Worm (Caenorhabditis elegans) whole organism, young adult: Measurements from ENCODE around the gene K12D12.4.

Experiments
- C06A6.2 ChIP-seq: fragments of 200-800 bp; sonication (Bioruptor generic); conservative IDR thresholded peaks from 2 replicates; pipeline ENCODE4 v1.3.6; 2022; ENCODE audit warnings: missing genetic modification characterization, missing compliant biosample characterization
- F10E7.11 ChIP-seq: sonication (generic microtip); optimal IDR thresholded peaks from 2 replicates; lab custom pipeline; 2017; ENCODE audit warnings: mild to moderate bottlenecking, missing genetic modification characterization, moderate library complexity, missing compliant biosample characterization
- F37B4.10 ChIP-seq: fragments of 200-800 bp; sonication (Bioruptor generic); IDR thresholded peaks from 2 replicates; pipeline ENCODE4 v1.3.6; 2022; ENCODE audit warnings: missing genetic modification characterization, missing compliant biosample characterization
- F39B2.1 ChIP-seq: fragments of 200-800 bp; sonication (Bioruptor generic); IDR thresholded peaks from 2 replicates; pipeline ENCODE4 v1.3.6; 2022; ENCODE audit warnings: missing genetic modification reagents, missing genetic modification characterization, missing compliant biosample characterization
- F52B5.7 ChIP-seq: sonication (generic microtip); optimal IDR thresholded peaks from 2 replicates; lab custom pipeline; 2016; ENCODE audit warnings: mild to moderate bottlenecking, missing genetic modification characterization, missing compliant biosample characterization
- F57A8.1 ChIP-seq: fragments of 200-800 bp; sonication (Bioruptor generic); optimal IDR thresholded peaks from 2 replicates; lab custom pipeline; 2018; ENCODE audit warnings: mild to moderate bottlenecking, missing genetic modification characterization, moderate library complexity, missing compliant biosample characterization
- K11D2.4 ChIP-seq: fragments of 200-800 bp; sonication (Bioruptor generic); IDR thresholded peaks from 2 replicates; pipeline ENCODE4 v1.3.6; 2022; ENCODE audit warnings: missing genetic modification reagents, missing genetic modification characterization, missing compliant biosample characterization
- K12H6.12 ChIP-seq: fragments of 200-800 bp; sonication (Bioruptor generic); optimal IDR thresholded peaks from 2 replicates; lab custom pipeline; 2018; ENCODE audit warnings: mild to moderate bottlenecking, missing genetic modification characterization, missing compliant biosample characterization
- Y53F4B.3 ChIP-seq: fragments of 200-800 bp; sonication (Bioruptor generic); IDR thresholded peaks from 2 replicates; pipeline ENCODE4 v1.3.6; 2022; ENCODE audit warnings: missing genetic modification reagents, missing genetic modification characterization, missing compliant biosample characterization
- Y53G8AR.9 ChIP-seq: fragments of 200-800 bp; sonication (Bioruptor generic); conservative IDR thresholded peaks from 2 replicates; pipeline ENCODE4 v1.3.6; 2022; ENCODE audit warnings: missing genetic modification reagents, missing genetic modification characterization, missing compliant biosample characterization
- Y56A3A.18 ChIP-seq: fragments of 200-800 bp; sonication (Bioruptor generic); IDR thresholded peaks from 2 replicates; pipeline ENCODE4 v1.3.6; 2022; ENCODE audit warnings: missing genetic modification reagents, missing genetic modification characterization, missing compliant biosample characterization
- Y67H2A.10 ChIP-seq: fragments of 200-800 bp; sonication (Bioruptor generic); conservative IDR thresholded peaks from 2 replicates; pipeline ENCODE4 v1.3.6; 2022; ENCODE audit warnings: missing genetic modification reagents, missing genetic modification characterization, missing compliant biosample characterization
- Y79H2A.3 ChIP-seq: fragments of 200-800 bp; sonication (Bioruptor generic); conservative IDR thresholded peaks from 2 replicates; pipeline ENCODE4 v1.3.6; 2022; ENCODE audit warnings: missing genetic modification reagents, missing genetic modification characterization, missing compliant biosample characterization
- Y95B8A.8 ChIP-seq: fragments of 200-800 bp; sonication (Bioruptor generic); IDR thresholded peaks from 2 replicates; pipeline ENCODE4 v1.3.6; 2022; ENCODE audit warnings: missing genetic modification reagents, missing genetic modification characterization, missing compliant biosample characterization
- aptf-2 ChIP-seq: fragments of 200-800 bp; sonication (Bioruptor generic); conservative IDR thresholded peaks from 2 replicates; pipeline ENCODE4 v1.3.6; 2022; ENCODE audit warnings: missing genetic modification reagents, missing genetic modification characterization, missing compliant biosample characterization
- athp-1 ChIP-seq: sonication (generic microtip); optimal IDR thresholded peaks from 2 replicates; lab custom pipeline; 2017; ENCODE audit warnings: mild to moderate bottlenecking, missing genetic modification characterization, missing compliant biosample characterization
- attf-3 ChIP-seq: fragments of 200-800 bp; sonication (Bioruptor generic); conservative IDR thresholded peaks from 2 replicates; pipeline ENCODE4 v1.3.6; 2022; ENCODE audit warnings: missing genetic modification reagents, missing genetic modification characterization, missing compliant biosample characterization
- attf-6 ChIP-seq: fragments of 200-800 bp; sonication (Bioruptor generic); IDR thresholded peaks from 2 replicates; pipeline ENCODE4 v1.3.6; 2022; ENCODE audit warnings: missing genetic modification reagents, missing genetic modification characterization, missing compliant biosample characterization
- ceh-27 ChIP-seq: fragments of 200-800 bp; sonication (Bioruptor generic); optimal IDR thresholded peaks from 2 replicates; lab custom pipeline; 2018; ENCODE audit warnings: mild to moderate bottlenecking, missing genetic modification characterization, moderate library complexity, missing compliant biosample characterization
- ceh-58 ChIP-seq: fragments of 200-800 bp; sonication (Bioruptor generic); IDR thresholded peaks from 2 replicates; pipeline ENCODE4 v1.3.6; 2022; ENCODE audit warnings: missing genetic modification characterization, missing compliant biosample characterization
- chd-7 ChIP-seq: sonication (generic microtip); optimal IDR thresholded peaks from 2 replicates; lab custom pipeline; 2016; ENCODE audit warnings: mild to moderate bottlenecking, missing genetic modification characterization, moderate library complexity, missing compliant biosample characterization
- efl-1 ChIP-seq: fragments of 150-350 bp; optimal IDR thresholded peaks from 2 replicates; lab custom pipeline; 2014; ENCODE audit warnings: missing biosample characterization, missing genetic modification reagents, missing genetic modification characterization
- egl-44 ChIP-seq: fragments of 200-800 bp; sonication (Bioruptor generic); IDR thresholded peaks from 2 replicates; pipeline ENCODE4 v1.3.6; 2022; ENCODE audit warnings: missing genetic modification reagents, missing genetic modification characterization, missing compliant biosample characterization
- ekl-4 ChIP-seq: fragments of 200-800 bp; sonication (Bioruptor generic); IDR thresholded peaks from 2 replicates; pipeline ENCODE4 v1.3.6; 2022; ENCODE audit warnings: missing genetic modification reagents, missing genetic modification characterization, missing compliant biosample characterization
- ets-4 ChIP-seq: fragments of 200-800 bp; sonication (Bioruptor generic); optimal IDR thresholded peaks from 2 replicates; lab custom pipeline; 2018; ENCODE audit warnings: mild to moderate bottlenecking, missing genetic modification characterization, missing compliant biosample characterization
- hlh-12 ChIP-seq: sonication (generic microtip); optimal IDR thresholded peaks from 2 replicates; lab custom pipeline; 2016; ENCODE audit warnings: missing genetic modification characterization, missing compliant biosample characterization
- hlh-26 ChIP-seq: fragments of 200-800 bp; sonication (Bioruptor generic); conservative IDR thresholded peaks from 2 replicates; pipeline ENCODE4 v1.3.6; 2022; ENCODE audit warnings: missing genetic modification reagents, missing genetic modification characterization, missing compliant biosample characterization
- hsf-1 ChIP-seq: fragments of 200-800 bp; sonication (Bioruptor generic); IDR thresholded peaks from 2 replicates; pipeline ENCODE4 v1.3.6; 2022; ENCODE audit warnings: missing genetic modification reagents, missing genetic modification characterization, missing compliant biosample characterization
- lsy-27 ChIP-seq: sonication (generic microtip); optimal IDR thresholded peaks from 2 replicates; lab custom pipeline; 2017; ENCODE audit warnings: missing genetic modification characterization, mild to moderate bottlenecking, missing compliant biosample characterization, antibody characterized with exemption, missing genotype, borderline replicate concordance; ENCODE audit not compliant: insufficient read depth
- madf-3 ChIP-seq: fragments of 200-800 bp; sonication (Bioruptor generic); IDR thresholded peaks from 2 replicates; pipeline ENCODE4 v1.3.6; 2022; ENCODE audit warnings: missing genetic modification reagents, missing genetic modification characterization, missing compliant biosample characterization
- madf-6 ChIP-seq: fragments of 200-800 bp; sonication (Bioruptor generic); IDR thresholded peaks from 2 replicates; pipeline ENCODE4 v1.3.6; 2022; ENCODE audit warnings: missing genetic modification reagents, missing genetic modification characterization, missing compliant biosample characterization
- mcd-1 ChIP-seq: fragments of 200-800 bp; sonication (Bioruptor generic); IDR thresholded peaks from 2 replicates; pipeline ENCODE4 v1.3.6; 2022; ENCODE audit warnings: missing genetic modification reagents, missing genetic modification characterization, missing compliant biosample characterization
- mel-28 ChIP-seq: sonication (generic microtip); optimal IDR thresholded peaks from 2 replicates; lab custom pipeline; 2016; ENCODE audit warnings: borderline replicate concordance, mild to moderate bottlenecking, missing genetic modification characterization, missing compliant biosample characterization
- mes-4 ChIP-seq: sonication (generic microtip); optimal IDR thresholded peaks from 2 replicates; lab custom pipeline; 2016; ENCODE audit warnings: missing genotype, missing genetic modification characterization, missing compliant biosample characterization
- mxl-1 ChIP-seq: sonication (generic microtip); optimal IDR thresholded peaks from 2 replicates; lab custom pipeline; 2016; ENCODE audit warnings: missing genetic modification characterization, missing compliant biosample characterization
- nfya-1 ChIP-seq: sonication (generic microtip); optimal IDR thresholded peaks from 2 replicates; lab custom pipeline; 2017; ENCODE audit warnings: antibody characterized with exemption, missing compliant biosample characterization, missing genetic modification characterization, borderline replicate concordance; ENCODE audit not compliant: insufficient read depth
- nfya-2 ChIP-seq: fragments of 200-800 bp; sonication (Bioruptor generic); IDR thresholded peaks from 2 replicates; pipeline ENCODE4 v1.3.6; 2022; ENCODE audit warnings: missing genetic modification reagents, missing genetic modification characterization, missing compliant biosample characterization
- nfyb-1 ChIP-seq: fragments of 200-800 bp; sonication (Bioruptor generic); IDR thresholded peaks from 2 replicates; pipeline ENCODE4 v1.3.6; 2022; ENCODE audit warnings: missing genetic modification reagents, missing genetic modification characterization, missing compliant biosample characterization
- nhr-179 ChIP-seq: sonication (generic microtip); optimal IDR thresholded peaks from 2 replicates; lab custom pipeline; 2016; ENCODE audit warnings: mild to moderate bottlenecking, missing genetic modification characterization, missing compliant biosample characterization
- nhr-80 ChIP-seq: sonication (generic microtip); optimal IDR thresholded peaks from 2 replicates; lab custom pipeline; 2016; ENCODE audit warnings: missing genetic modification characterization, missing compliant biosample characterization
- rec-8 ChIP-seq, 2 experiments: sonication (generic microtip); optimal IDR thresholded peaks; 2 replicates each; lab custom pipeline; 2016; ENCODE audit warnings: mild to moderate bottlenecking in 2 of 2, missing genetic modification characterization in 2 of 2, missing genetic modification reagents in 2 of 2, missing genotype in 2 of 2, missing biosample characterization in 1 of 2, missing compliant biosample characterization in 1 of 2, moderate library complexity in 1 of 2
- sdz-38 ChIP-seq: sonication (generic microtip); optimal IDR thresholded peaks from 2 replicates; lab custom pipeline; 2016; ENCODE audit warnings: missing genotype, missing genetic modification characterization, missing compliant biosample characterization
- snpc-1.1 ChIP-seq: sonication (generic microtip); optimal IDR thresholded peaks from 2 replicates; lab custom pipeline; 2017; ENCODE audit warnings: missing genetic modification characterization, mild to moderate bottlenecking, missing compliant biosample characterization, antibody characterized with exemption, moderate library complexity, missing genotype, missing genetic modification reagents; ENCODE audit not compliant: insufficient read depth
- snpc-3.4 ChIP-seq: sonication (generic microtip); optimal IDR thresholded peaks from 2 replicates; lab custom pipeline; 2017; ENCODE audit warnings: missing genetic modification characterization, mild to moderate bottlenecking, missing compliant biosample characterization, antibody characterized with exemption, moderate library complexity, missing genotype, missing genetic modification reagents
- somi-1 ChIP-seq: fragments of 200-800 bp; sonication (Bioruptor generic); optimal IDR thresholded peaks from 2 replicates; lab custom pipeline; 2018; ENCODE audit warnings: mild to moderate bottlenecking, missing genetic modification characterization, missing compliant biosample characterization
- tbx-9 ChIP-seq: sonication (generic microtip); optimal IDR thresholded peaks from 2 replicates; lab custom pipeline; 2016; ENCODE audit warnings: borderline replicate concordance, missing genetic modification characterization, inconsistent platforms, missing compliant biosample characterization
- unc-130 ChIP-seq: sonication (generic microtip); optimal IDR thresholded peaks from 2 replicates; lab custom pipeline; 2016; ENCODE audit warnings: missing genetic modification reagents, missing genetic modification characterization, missing compliant biosample characterization
- xnd-1 ChIP-seq: sonication (generic microtip); optimal IDR thresholded peaks from 2 replicates; lab custom pipeline; 2016; ENCODE audit warnings: missing genotype, missing genetic modification reagents, missing genetic modification characterization, missing compliant biosample characterization
- ztf-28 ChIP-seq: fragments of 200-800 bp; sonication (Bioruptor generic); IDR thresholded peaks from 2 replicates; pipeline ENCODE4 v1.3.6; 2022; ENCODE audit warnings: missing genetic modification reagents, missing genetic modification characterization, missing compliant biosample characterization

K12D12.4 gene

ce11 chrII:11860623-11861079 is 4.9 kb downstream of the K12D12.4 start, which contains the start of gene K12D12.5 (continued):
- no peak for TF ChIP-seq chd-7
- no peak for TF ChIP-seq F57A8.1 (GFP tag; lab: Kevin White, UChicago)
- TF ChIP-seq aptf-2 (GFP tag; lab: Robert Waterston, UW), result no peak
- TF ChIP-seq mcd-1 (GFP tag; lab: Robert Waterston, UW), result 0 out of 2 replicates have a peak, but pooled peaks have one; percentile 27
- TF ChIP-seq lsy-27 (tag; lab: Kevin White, UChicago), result no peak
- peak in 1 of 2 experiments; percentile 41 for TF ChIP-seq rec-8 (tag; optimal IDR thresholded peaks at IDR 0.05; lab: Kevin White, UChicago)
- TF ChIP-seq Y95B8A.8 (GFP tag; lab: Robert Waterston, UW), result no peak
- TF ChIP-seq C06A6.2 (GFP tag; lab: Robert Waterston, UW), result no peak
- no peak for TF ChIP-seq Y79H2A.3 (GFP tag; lab: Robert Waterston, UW)
- no peak for TF ChIP-seq F10E7.11 (tag; lab: Kevin White, UChicago)
- no peak for TF ChIP-seq nhr-179
- no peak for TF ChIP-seq hlh-12 (tag; lab: Kevin White, UChicago)
- no peak for TF ChIP-seq somi-1 (GFP tag; lab: Kevin White, UChicago)
- peak; percentile 60 for TF ChIP-seq efl-1 (GFP tag; lab: Kevin White, UChicago)
- TF ChIP-seq attf-3 (GFP tag; lab: Robert Waterston, UW), result no peak
- TF ChIP-seq tbx-9 (tag; lab: Kevin White, UChicago), result no peak
- TF ChIP-seq ceh-27 (GFP tag; lab: Kevin White, UChicago), result no peak
- no peak for TF ChIP-seq Y53G8AR.9 (GFP tag; lab: Robert Waterston, UW)
- TF ChIP-seq nhr-80 (tag; lab: Kevin White, UChicago), result no peak
- no peak for TF ChIP-seq hlh-26 (GFP tag; lab: Robert Waterston, UW)
- TF ChIP-seq unc-130 (GFP tag; lab: Kevin White, UChicago), result peak; percentile 64
- TF ChIP-seq mxl-1 (tag; lab: Kevin White, UChicago), result no peak
- TF ChIP-seq F52B5.7 (tag; lab: Kevin White, UChicago), result no peak
- peak; percentile 97 for TF ChIP-seq athp-1 (tag; lab: Kevin White, UChicago)
- no peak for TF ChIP-seq Y53F4B.3 (GFP tag; lab: Robert Waterston, UW)
- no peak for TF ChIP-seq K12H6.12 (tag; lab: Kevin White, UChicago)
- no peak for TF ChIP-seq Y67H2A.10 (GFP tag; lab: Robert Waterston, UW)
- no peak for TF ChIP-seq nfya-2 (GFP tag; lab: Robert Waterston, UW)
- TF ChIP-seq F39B2.1 (GFP tag; lab: Robert Waterston, UW), result no peak
- no peak for TF ChIP-seq snpc-1.1 (tag; lab: Kevin White, UChicago)
- TF ChIP-seq madf-6 (GFP tag; lab: Robert Waterston, UW), result peak; percentile 80
- TF ChIP-seq nfyb-1 (GFP tag; lab: Robert Waterston, UW), result no peak
- TF ChIP-seq sdz-38 (tag; lab: Kevin White, UChicago), result no peak
- no peak for TF ChIP-seq K11D2.4 (GFP tag; lab: Robert Waterston, UW)
- no peak for TF ChIP-seq mel-28 (tag; lab: Kevin White, UChicago)
- no peak for TF ChIP-seq F37B4.10 (GFP tag; lab: Robert Waterston, UW)
- no peak for TF ChIP-seq attf-6 (GFP tag; lab: Robert Waterston, UW)
- TF ChIP-seq mes-4 (tag; lab: Kevin White, UChicago), result no peak
- TF ChIP-seq xnd-1 (tag; lab: Kevin White, UChicago), result peak; percentile 64
- no peak for TF ChIP-seq egl-44 (GFP tag; lab: Robert Waterston, UW)
- no peak for TF ChIP-seq nfya-1 (tag; lab: Kevin White, UChicago)
- TF ChIP-seq ets-4 (GFP tag; lab: Kevin White, UChicago), result no peak
- TF ChIP-seq snpc-3.4 (tag; lab: Kevin White, UChicago), result no peak
- no peak for TF ChIP-seq Y56A3A.18 (GFP tag; lab: Robert Waterston, UW)
- TF ChIP-seq hsf-1 (GFP tag; lab: Robert Waterston, UW), result no peak
- 0 out of 2 replicates have a peak, but pooled peaks have one; percentile 65 for TF ChIP-seq ztf-28 (GFP tag; lab: Robert Waterston, UW)
- TF ChIP-seq ekl-4 (GFP tag; lab: Robert Waterston, UW), result no peak
- TF ChIP-seq madf-3, result 0 out of 2 replicates have a peak, but pooled peaks have one; percentile 30
- TF ChIP-seq ceh-58, result no peak
